Worm (Caenorhabditis elegans) whole organism, L1 larva: ENCODE measurements around the gene srg-20.
"Not testable (repeated sequence)": the region's sequence is repeated elsewhere in the genome, so short reads cannot be mapped to it uniquely, and the experiment has no call there.

Experiments used
- C04F5.9 ChIP-seq: sonication (generic microtip); optimal IDR thresholded peaks from 2 replicates; lab custom pipeline; 2016; ENCODE audit warnings: missing genetic modification characterization, missing compliant biosample characterization
- C16A3.4 ChIP-seq: fragments of 150-350 bp; optimal IDR thresholded peaks from 2 replicates; lab custom pipeline; 2014; ENCODE audit warnings: missing biosample characterization, missing genetic modification characterization
- Y116A8C.19 ChIP-seq: sonication (generic microtip); optimal IDR thresholded peaks from 2 replicates; lab custom pipeline; 2016; ENCODE audit warnings: missing compliant biosample characterization, missing genetic modification characterization, borderline replicate concordance
- aha-1 ChIP-seq: fragments of 150-350 bp; optimal IDR thresholded peaks from 2 replicates; lab custom pipeline; 2014; ENCODE audit warnings: missing biosample characterization, missing genetic modification characterization
- alr-1 ChIP-seq: fragments of 200-800 bp; sonication (Bioruptor generic); optimal IDR thresholded peaks from 2 replicates; lab custom pipeline; 2018; ENCODE audit warnings: borderline replicate concordance, mild to moderate bottlenecking, missing genetic modification characterization, missing compliant biosample characterization
- aly-2 ChIP-seq: fragments of 150-350 bp; optimal IDR thresholded peaks from 2 replicates; lab custom pipeline; 2014; ENCODE audit warnings: missing biosample characterization, missing genetic modification characterization
- ceh-88 ChIP-seq: fragments of 200-800 bp; sonication (Bioruptor generic); IDR thresholded peaks from 2 replicates; pipeline ENCODE4 v1.3.6; 2022; ENCODE audit warnings: missing genetic modification characterization, missing compliant biosample characterization
- dsc-1 ChIP-seq: sonication (generic microtip); optimal IDR thresholded peaks from 2 replicates; lab custom pipeline; 2016; ENCODE audit warnings: mild to moderate bottlenecking, missing genetic modification characterization, missing compliant biosample characterization
- efl-1 ChIP-seq, 4 experiments: fragments of 150-350 bp; optimal IDR thresholded peaks in 3 of 4; peaks in 1 of 4; 1 replicate in 1 of 4; 2 replicates in 3 of 4; lab custom pipeline; 2014; ENCODE audit warnings: missing biosample characterization in 2 of 4, missing genetic modification characterization in 2 of 4, missing genetic modification reagents in 2 of 4
- egl-13 ChIP-seq: sonication (generic microtip); optimal IDR thresholded peaks from 2 replicates; lab custom pipeline; 2016; ENCODE audit warnings: missing genotype, missing genetic modification reagents, missing genetic modification characterization, missing compliant biosample characterization
- elt-2 ChIP-seq: sonication (generic microtip); optimal IDR thresholded peaks from 2 replicates; lab custom pipeline; 2016; ENCODE audit warnings: missing genetic modification characterization, mild to moderate bottlenecking, inconsistent platforms, missing compliant biosample characterization, missing genetic modification reagents
- ets-5 ChIP-seq: fragments of 200-800 bp; sonication (Bioruptor generic); IDR thresholded peaks from 2 replicates; pipeline ENCODE4 v1.3.6; 2022; ENCODE audit warnings: missing genetic modification characterization, missing compliant biosample characterization
- hlh-17 ChIP-seq: fragments of 200-800 bp; sonication (Bioruptor generic); optimal IDR thresholded peaks from 2 replicates; lab custom pipeline; 2018; ENCODE audit warnings: missing genetic modification characterization, mild to moderate bottlenecking, missing compliant biosample characterization, moderate library complexity, borderline replicate concordance
- hpl-2 ChIP-seq: fragments of 150-350 bp; optimal IDR thresholded peaks from 2 replicates; lab custom pipeline; 2014; ENCODE audit warnings: missing biosample characterization, missing genetic modification reagents, missing genetic modification characterization
- irx-1 ChIP-seq: sonication (generic microtip); optimal IDR thresholded peaks from 2 replicates; lab custom pipeline; 2016; ENCODE audit warnings: missing genetic modification characterization, missing compliant biosample characterization
- lin-14 ChIP-seq: fragments of 200-800 bp; sonication (Bioruptor generic); optimal IDR thresholded peaks from 2 replicates; lab custom pipeline; 2018; ENCODE audit warnings: mild to moderate bottlenecking, missing genetic modification characterization, moderate library complexity, missing compliant biosample characterization
- lin-15B ChIP-seq: fragments of 150-350 bp; sonication (generic microtip); optimal IDR thresholded peaks from 3 replicates; lab custom pipeline; 2014; ENCODE audit warnings: missing biosample characterization, missing genetic modification characterization
- lin-39 ChIP-seq: fragments of 150-350 bp; optimal IDR thresholded peaks from 2 replicates; lab custom pipeline; 2014; ENCODE audit warnings: missing biosample characterization, missing genetic modification reagents, missing genetic modification characterization
- lsy-2 ChIP-seq, 2 experiments: fragments of 150-350 bp; optimal IDR thresholded peaks; 2 replicates each; lab custom pipeline; 2014; ENCODE audit warnings: missing biosample characterization in 2 of 2, missing genetic modification characterization in 2 of 2
- mep-1 ChIP-seq: fragments of 150-350 bp; optimal IDR thresholded peaks from 2 replicates; lab custom pipeline; 2014; ENCODE audit warnings: missing biosample characterization, missing genetic modification characterization
- nhr-19 ChIP-seq: fragments of 200-800 bp; sonication (Bioruptor generic); conservative IDR thresholded peaks from 2 replicates; pipeline ENCODE4 v1.3.6; 2022; ENCODE audit warnings: missing genetic modification characterization, missing compliant biosample characterization
- nhr-20 ChIP-seq: sonication (generic microtip); optimal IDR thresholded peaks from 2 replicates; lab custom pipeline; 2016; ENCODE audit warnings: mild to moderate bottlenecking, missing genetic modification characterization, missing compliant biosample characterization
- nhr-28 ChIP-seq: fragments of 150-350 bp; optimal IDR thresholded peaks from 2 replicates; lab custom pipeline; 2014; ENCODE audit warnings: missing biosample characterization, missing genetic modification characterization
- nhr-71 ChIP-seq: sonication (generic microtip); optimal IDR thresholded peaks from 2 replicates; lab custom pipeline; 2016; ENCODE audit warnings: mild to moderate bottlenecking, missing genetic modification characterization, moderate library complexity, missing compliant biosample characterization
- nhr-76 ChIP-seq: sonication (generic microtip); optimal IDR thresholded peaks from 2 replicates; lab custom pipeline; 2017; ENCODE audit warnings: missing biosample characterization, missing genetic modification characterization
- pag-3 ChIP-seq: sonication (generic microtip); optimal IDR thresholded peaks from 2 replicates; lab custom pipeline; 2017; ENCODE audit warnings: missing genetic modification characterization, mild to moderate bottlenecking, missing compliant biosample characterization, antibody characterized with exemption, borderline replicate concordance; ENCODE audit not compliant: insufficient read depth
- pax-3 ChIP-seq: fragments of 200-800 bp; sonication (Bioruptor generic); optimal IDR thresholded peaks from 2 replicates; lab custom pipeline; 2018; ENCODE audit warnings: mild to moderate bottlenecking, missing genetic modification characterization, moderate library complexity, missing compliant biosample characterization
- rnt-1 ChIP-seq: sonication (generic microtip); optimal IDR thresholded peaks from 2 replicates; lab custom pipeline; 2016; ENCODE audit warnings: mild to moderate bottlenecking, missing genetic modification characterization, moderate library complexity, missing compliant biosample characterization
- sox-4 ChIP-seq: sonication (generic microtip); optimal IDR thresholded peaks from 2 replicates; lab custom pipeline; 2016; ENCODE audit warnings: missing genetic modification characterization, missing compliant biosample characterization
- swsn-7 ChIP-seq: sonication (generic microtip); optimal IDR thresholded peaks from 2 replicates; lab custom pipeline; 2016; ENCODE audit warnings: missing genetic modification characterization, missing compliant biosample characterization
- tlp-1 ChIP-seq: fragments of 150-350 bp; optimal IDR thresholded peaks from 2 replicates; lab custom pipeline; 2014; ENCODE audit warnings: missing biosample characterization, missing genetic modification characterization
- unc-130 ChIP-seq: fragments of 150-350 bp; optimal IDR thresholded peaks from 2 replicates; lab custom pipeline; 2017; ENCODE audit warnings: missing biosample characterization, missing genetic modification characterization, inconsistent platforms
- unc-86 ChIP-seq: sonication (generic microtip); optimal IDR thresholded peaks from 2 replicates; lab custom pipeline; 2016; ENCODE audit warnings: missing genetic modification characterization, missing compliant biosample characterization
- unc-98 ChIP-seq: fragments of 200-800 bp; sonication (Bioruptor generic); IDR thresholded peaks from 2 replicates; pipeline ENCODE4 v1.3.6; 2022; ENCODE audit warnings: missing genetic modification characterization, missing compliant biosample characterization
- zip-4 ChIP-seq: fragments of 200-800 bp; sonication (Bioruptor generic); optimal IDR thresholded peaks from 2 replicates; lab custom pipeline; 2018; ENCODE audit warnings: mild to moderate bottlenecking, missing genetic modification characterization, moderate library complexity, missing compliant biosample characterization

srg-20 gene

ce11 chrII:1653397-1653796 is 16.9 kb downstream of the srg-20 start, which contains the start of gene fbxb-15:
Gene fbxb-15 (minus strand): TSS chrII:1653497.
- no peak for TF ChIP-seq C04F5.9
- no peak for TF ChIP-seq unc-86 (tag; lab: Kevin White, UChicago)
- TF ChIP-seq hlh-17 (GFP tag; lab: Kevin White, UChicago) = no peak
- no peak for TF ChIP-seq lin-39
- no peak for TF ChIP-seq sox-4 (tag; lab: Kevin White, UChicago)
- TF ChIP-seq ets-5 (GFP tag; lab: Robert Waterston, UW) = no peak
- TF ChIP-seq nhr-76 = no peak
- no peak for TF ChIP-seq nhr-28 (tag; lab: Kevin White, UChicago)
- TF ChIP-seq aha-1 = no peak
- TF ChIP-seq elt-2 (tag; lab: Kevin White, UChicago) = no peak

- TF ChIP-seq unc-130 (tag; lab: Kevin White, UChicago) (no peak), lin-14 (GFP tag; lab: Kevin White, UChicago) (no peak), tlp-1 (no peak)
Measured at ce11 chrII:1654917-1655316, 18.4 kb downstream of the srg-20 start, which contains the start of gene btb-12. Gene btb-12 (plus strand): TSS chrII:1655217.

- TF ChIP-seq aha-1 (no peak), nhr-76 (no peak), Y116A8C.19 (tag; lab: Kevin White, UChicago) (no peak), lin-39 (no peak), irx-1 (tag; lab: Kevin White, UChicago) (no peak), nhr-71 (tag; lab: Kevin White, UChicago) (no peak), swsn-7 (tag; lab: Kevin White, UChicago) (no peak)
Measured at ce11 chrII:1657202-1657601, 20.7 kb downstream of the srg-20 start, which contains the start of gene ZC204.12. Gene ZC204.12 (minus strand): TSS chrII:1657302.

ce11 chrII:1659729-1660128 is 23.2 kb downstream of the srg-20 start:
- peak; percentile 74 for TF ChIP-seq elt-2 (tag; lab: Kevin White, UChicago)

- not testable (repeated sequence) for TF ChIP-seq egl-13; lin-15B (tag; lab: Kevin White, UChicago); sox-4 (tag; lab: Kevin White, UChicago)
- TF ChIP-seq, all 84 proteins: peak for 0; not testable (repeated sequence) for 84
Measured at ce11 chrII:1660888-1661287, 24.4 kb downstream of the srg-20 start, which contains the start of gene ZC204.13. Gene ZC204.13 (minus strand): TSS chrII:1660988.

ce11 chrII:1661300-1661838 is 24.9 kb downstream of the srg-20 start:
- TF ChIP-seq lsy-2 (tag; optimal IDR thresholded peaks at IDR 0.05; lab: Kevin White, UChicago) (peak in 1 of 2 experiments; percentile 55), nhr-19 (peak; percentile 41), ceh-88 (GFP tag; lab: Robert Waterston, UW) (peak; percentile 54), efl-1 (optimal IDR thresholded peaks at IDR 0.05; lab: Kevin White, UChicago) (peak in 1 of 2 experiments; percentile 9)
- not testable (repeated sequence) for TF ChIP-seq efl-1 (GFP tag; optimal IDR thresholded peaks at IDR 0.05 in 1 of 2; lab: Kevin White, UChicago)

ce11 chrII:1662881-1663280 is 26.4 kb downstream of the srg-20 start, which contains the start of gene ZC204.14:
Gene ZC204.14 (minus strand): TSS chrII:1662949.
- peak in 1 of 2 experiments; percentile 46 for TF ChIP-seq lsy-2 (tag; optimal IDR thresholded peaks at IDR 0.05; lab: Kevin White, UChicago)
- TF ChIP-seq hpl-2 (GFP tag; lab: Kevin White, UChicago) = no peak

- TF ChIP-seq mep-1 (tag; lab: Kevin White, UChicago) (peak; percentile 18), irx-1 (tag; lab: Kevin White, UChicago) (no peak), aha-1 (no peak), alr-1 (tag; lab: Kevin White, UChicago) (no peak), rnt-1 (peak; percentile 24), aly-2 (no peak), unc-98 (no peak), ceh-88 (GFP tag; lab: Robert Waterston, UW) (no peak), elt-2 (tag; lab: Kevin White, UChicago) (peak; percentile 3), hpl-2 (GFP tag; lab: Kevin White, UChicago) (no peak), unc-130 (tag; lab: Kevin White, UChicago) (no peak), pax-3 (no peak), nhr-28 (tag; lab: Kevin White, UChicago) (no peak), nhr-20 (tag; lab: Kevin White, UChicago) (peak; percentile 13), C04F5.9 (no peak), C16A3.4 (tag; lab: Kevin White, UChicago) (no peak), dsc-1 (tag; lab: Kevin White, UChicago) (no peak), pag-3 (tag; lab: Kevin White, UChicago) (no peak), zip-4 (no peak)
Measured at ce11 chrII:1663516-1663915, 27.0 kb downstream of the srg-20 start, which contains the start of gene duxl-1. Gene duxl-1 (plus strand): TSS chrII:1663699.
